Fruit fly (Drosophila melanogaster) whole organism, prepupa: ENCODE results near the gene Patr-1.

ENCODE experiments used
- Eip75B ChIP-seq: fragments of 200-800 bp; sonication (Bioruptor generic); optimal IDR thresholded peaks from 3 replicates; lab custom pipeline; 2016; ENCODE audit warnings: missing biosample characterization, missing genetic modification characterization
- Hr38 ChIP-seq: sonication (Bioruptor generic); optimal IDR thresholded peaks from 2 replicates; lab custom pipeline; 2016; ENCODE audit warnings: missing biosample characterization, missing genetic modification characterization
- Hr4 ChIP-seq: fragments of 200-800 bp; sonication (Bioruptor generic); optimal IDR thresholded peaks from 3 replicates; lab custom pipeline; 2016; ENCODE audit warnings: missing biosample characterization, missing genetic modification characterization
- Sox15 ChIP-seq: fragments of 200-800 bp; sonication (Bioruptor generic); optimal IDR thresholded peaks from 3 replicates; lab custom pipeline; 2016; ENCODE audit warnings: missing biosample characterization, missing genetic modification characterization

dm6 chr3R:17072526-17073114 lies 29.3 kb downstream of the Patr-1 start, which contains the start of the genes Ns1 and mRpS11:
- TF ChIP-seq Sox15 (GFP tag; lab: Kevin White, UChicago), result no peak
- no peak for TF ChIP-seq Hr4 (GFP tag; lab: Kevin White, UChicago)
- TF ChIP-seq Eip75B (GFP tag; lab: Kevin White, UChicago), result no peak
- no peak for TF ChIP-seq Hr38
